Worm (Caenorhabditis elegans): Measurements from ENCODE around the gene T28A11.18.

The T28A11.18 gene

DNA sequence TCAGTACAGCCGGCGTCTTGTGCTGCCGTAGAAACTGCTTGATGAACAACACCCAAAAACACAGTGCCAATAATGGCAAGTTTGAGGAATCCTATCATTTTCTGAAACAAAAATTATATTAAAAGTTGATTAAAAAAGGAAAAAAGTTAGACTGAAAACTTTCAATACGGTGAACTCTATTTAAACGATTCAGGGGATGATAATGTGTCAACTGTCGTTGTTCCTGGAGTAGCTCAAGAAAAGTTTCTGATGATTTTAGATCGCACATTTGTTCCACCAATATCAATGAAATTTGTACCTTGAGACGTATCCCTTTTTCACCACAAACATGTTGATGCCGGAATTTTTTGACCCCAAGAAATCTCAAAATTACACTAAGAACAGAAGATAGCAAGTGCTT, at the start of gene T28A11.18:
Gene T28A11.18 (minus strand): TSS at position 101 of the 400 bp plus-strand sequence.
- no peak for TF ChIP-seq unc-62 (GFP tag; optimal IDR thresholded peaks at IDR 0.05)

DNA sequence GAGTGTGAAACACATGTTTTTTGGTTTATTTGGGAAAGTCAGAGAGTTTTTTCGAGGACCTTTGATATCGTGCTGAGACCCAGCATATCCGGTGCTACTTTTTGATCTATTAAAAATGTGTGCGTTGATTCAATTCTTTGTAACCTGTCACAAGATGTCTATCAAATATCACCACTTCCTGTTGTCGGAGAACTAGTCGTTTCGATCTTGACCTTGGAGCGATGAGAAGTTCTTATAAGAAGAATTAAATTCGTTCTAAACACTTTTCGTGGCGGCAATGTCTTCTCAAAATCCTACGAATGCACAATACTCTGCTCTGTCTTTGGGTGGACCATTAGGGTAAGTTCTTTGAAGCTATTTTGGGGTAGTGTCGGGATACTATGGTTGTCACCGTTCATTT, 48.3 kb upstream of the T28A11.18 start, which contains the start of gene F35F10.1:
Gene F35F10.1 (plus strand): TSS at position 200 of the 400 bp plus-strand sequence.
- no peak for TF ChIP-seq unc-62 (GFP tag; optimal IDR thresholded peaks at IDR 0.05)

DNA sequence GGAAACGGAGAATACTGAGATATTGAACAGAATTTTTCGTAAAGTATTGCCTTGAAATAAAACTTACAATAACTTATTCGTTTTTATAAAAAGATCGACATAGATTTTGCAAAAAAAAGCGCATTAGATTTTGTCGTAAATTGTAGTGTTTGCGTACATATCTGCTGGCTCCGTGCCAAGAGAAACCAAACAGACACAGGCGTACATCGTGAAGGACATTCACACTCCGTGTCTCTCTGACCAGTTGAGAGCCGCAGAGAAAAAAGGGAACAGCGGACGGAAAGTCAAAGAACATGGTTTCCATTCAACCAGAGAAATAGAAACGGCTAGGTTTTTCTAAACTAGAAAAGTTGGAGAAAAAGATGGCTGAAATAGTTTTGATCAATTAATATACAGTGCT, 47.5 kb upstream of the T28A11.18 start, which contains the start of gene arrd-19:
Gene arrd-19 (minus strand): TSS at position 209 of the 400 bp plus-strand sequence.
- TF ChIP-seq unc-62 (GFP tag; optimal IDR thresholded peaks at IDR 0.05): no peak

DNA sequence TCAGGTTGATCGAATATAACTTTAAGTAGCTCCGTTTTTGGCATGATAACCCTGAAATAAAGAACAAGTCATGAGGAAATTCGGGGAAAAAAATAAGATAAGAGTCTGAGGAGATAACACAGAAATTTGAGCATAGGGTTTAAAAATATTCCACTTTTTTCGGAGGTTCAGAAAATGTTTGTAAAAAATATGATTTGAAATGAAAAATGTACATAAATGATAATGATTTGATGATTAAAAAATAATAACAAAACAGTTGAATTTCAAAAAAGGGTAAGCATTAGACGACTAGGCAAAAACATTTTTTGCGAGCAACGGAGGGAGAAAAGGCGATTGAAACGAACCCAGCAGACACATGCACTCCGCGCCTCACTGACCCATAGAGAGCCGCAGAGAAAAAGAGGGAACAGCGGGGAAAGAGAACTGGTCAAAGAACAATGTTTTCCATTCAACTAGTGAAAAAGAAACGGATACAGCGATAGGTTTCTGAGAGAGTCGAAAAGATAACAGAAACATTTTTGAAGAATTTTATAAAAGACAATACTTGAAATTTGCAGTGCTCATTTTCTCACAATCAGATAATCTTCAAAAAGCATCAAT, 44.3 kb upstream of the T28A11.18 start, which contains the start of gene arrd-18:
Gene arrd-18 (minus strand): TSS at position 51 of the 600 bp plus-strand sequence.
- no peak for TF ChIP-seq unc-62 (GFP tag; optimal IDR thresholded peaks at IDR 0.05)

DNA sequence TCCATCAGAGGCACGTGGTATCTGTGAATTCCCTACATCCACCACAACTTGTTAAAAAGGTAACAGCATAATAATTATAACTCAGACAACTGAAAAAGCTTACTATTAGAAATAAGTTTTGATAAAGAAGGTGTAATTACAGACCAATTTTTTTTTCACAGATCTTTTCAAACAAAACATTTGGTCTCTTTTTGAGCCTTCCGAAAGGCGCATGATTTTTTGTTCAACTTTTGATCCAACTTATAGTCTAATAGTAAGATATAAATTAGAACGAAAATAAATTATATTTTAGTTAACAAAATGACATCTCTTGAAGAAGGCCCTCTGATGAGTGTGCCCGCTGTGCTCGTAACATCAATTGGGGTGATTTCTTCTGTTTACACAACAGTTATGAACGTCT, 40.3 kb upstream of the T28A11.18 start, which contains the start of gene srbc-3:
Gene srbc-3 (plus strand): TSS at position 301 of the 400 bp plus-strand sequence.
- TF ChIP-seq unc-62 (GFP tag; optimal IDR thresholded peaks at IDR 0.05): no peak

DNA sequence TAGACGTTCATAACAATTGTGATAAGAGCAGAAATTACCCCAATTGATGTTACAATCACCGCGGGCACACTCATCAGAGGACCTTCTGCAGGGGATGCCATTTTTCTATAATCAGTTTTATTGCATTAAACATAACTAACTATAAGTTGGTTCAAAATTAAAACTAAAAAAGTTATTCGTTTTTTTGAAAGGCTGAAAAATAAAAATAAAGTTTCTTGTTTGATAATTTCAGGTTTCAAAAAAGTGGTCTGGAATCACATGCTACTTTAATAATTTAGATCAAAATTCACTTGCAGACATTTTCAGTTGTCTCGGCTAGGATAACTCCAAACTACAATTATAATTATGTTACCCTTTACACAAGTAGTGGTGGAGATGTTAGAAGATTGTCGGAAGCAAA, 34.0 kb upstream of the T28A11.18 start, which contains the start of gene srbc-1:
Gene srbc-1 (minus strand): TSS at position 101 of the 400 bp plus-strand sequence.
- no peak for TF ChIP-seq unc-62 (GFP tag; optimal IDR thresholded peaks at IDR 0.05)

DNA sequence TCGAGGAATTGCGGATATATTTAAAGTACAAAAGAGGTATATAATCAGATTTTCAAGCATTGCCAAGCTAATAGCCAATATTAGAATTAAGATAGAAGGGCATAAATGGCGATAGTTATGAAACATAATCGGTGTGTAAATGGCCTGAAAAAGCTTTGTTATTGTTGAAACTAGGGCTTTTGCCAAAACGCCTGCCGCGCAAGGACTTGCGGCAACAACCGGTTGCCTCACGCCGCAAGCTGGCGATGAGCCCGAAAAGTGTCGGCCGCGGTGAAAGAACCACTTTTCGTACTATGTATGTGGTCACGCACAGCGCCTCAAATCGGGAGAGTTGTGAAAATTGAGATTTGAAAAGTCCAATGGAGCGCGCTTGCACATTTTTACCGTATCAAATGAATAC, 31.6 kb upstream of the T28A11.18 start:
- TF ChIP-seq unc-62 (GFP tag; optimal IDR thresholded peaks at IDR 0.05): no peak

DNA sequence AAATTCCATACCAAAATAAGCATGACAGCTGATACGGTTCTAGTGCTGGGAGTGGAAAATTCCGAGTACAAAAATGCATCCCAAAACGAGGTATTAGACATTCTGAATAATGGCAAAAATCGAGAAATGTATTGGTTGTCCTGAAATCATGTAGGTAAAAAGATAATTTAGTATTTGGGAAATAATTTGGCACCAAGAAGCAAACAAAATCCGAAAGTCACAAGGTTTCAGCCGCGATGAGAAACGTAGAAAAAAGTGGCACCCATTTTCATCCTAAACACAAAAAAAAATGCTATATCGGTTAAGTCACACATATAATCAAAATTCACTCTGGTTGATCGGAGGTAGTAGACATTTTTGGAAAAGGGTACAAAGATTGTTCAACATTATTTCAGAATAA, 29.9 kb upstream of the T28A11.18 start, which contains the start of gene srx-122:
Gene srx-122 (minus strand): TSS at position 101 of the 400 bp plus-strand sequence.
- TF ChIP-seq unc-62 (GFP tag; optimal IDR thresholded peaks at IDR 0.05): no peak

DNA sequence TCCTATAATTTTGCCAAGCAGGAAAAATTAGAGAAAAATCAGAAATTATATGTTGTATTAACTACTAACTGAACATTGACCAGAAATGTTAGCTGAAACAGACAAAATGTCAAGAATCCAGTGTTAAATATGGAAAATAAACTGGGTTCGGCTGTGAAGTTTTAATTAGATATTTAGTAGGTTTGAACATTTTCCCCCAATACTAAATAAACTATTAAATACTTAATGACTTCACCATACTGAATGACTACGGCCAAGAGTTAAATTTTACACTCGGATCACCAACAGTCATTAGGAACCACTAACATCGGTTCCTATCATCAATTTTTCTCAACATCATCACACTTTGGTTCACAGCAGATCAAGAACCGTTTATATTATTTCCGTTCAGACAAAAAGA, 27.5 kb upstream of the T28A11.18 start:
- TF ChIP-seq unc-62 (GFP tag; optimal IDR thresholded peaks at IDR 0.05): no peak

DNA sequence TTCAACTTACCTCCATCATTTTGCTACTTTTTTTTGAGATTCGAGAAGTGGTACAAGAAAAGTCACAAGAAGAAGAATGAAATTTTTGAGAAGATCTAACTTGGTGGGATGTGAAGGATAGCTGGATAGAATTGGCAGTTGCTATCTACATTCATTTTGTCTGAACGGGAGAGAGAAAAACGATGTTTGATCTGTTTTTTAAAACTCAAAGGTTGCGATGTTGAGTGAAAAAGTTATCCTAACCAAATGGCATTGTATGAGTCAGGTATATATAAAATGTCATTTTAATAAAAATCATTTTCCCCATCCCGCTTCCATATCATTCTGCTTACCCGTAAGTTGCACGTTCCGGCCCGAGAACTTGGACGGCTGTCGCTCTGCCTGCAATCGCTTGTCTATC, 21.4 kb upstream of the T28A11.18 start, which contains the start of gene F35F10.6:
Gene F35F10.6 (minus strand): TSS at position 101 of the 400 bp plus-strand sequence.
- no peak for TF ChIP-seq unc-62 (GFP tag; optimal IDR thresholded peaks at IDR 0.05)

DNA sequence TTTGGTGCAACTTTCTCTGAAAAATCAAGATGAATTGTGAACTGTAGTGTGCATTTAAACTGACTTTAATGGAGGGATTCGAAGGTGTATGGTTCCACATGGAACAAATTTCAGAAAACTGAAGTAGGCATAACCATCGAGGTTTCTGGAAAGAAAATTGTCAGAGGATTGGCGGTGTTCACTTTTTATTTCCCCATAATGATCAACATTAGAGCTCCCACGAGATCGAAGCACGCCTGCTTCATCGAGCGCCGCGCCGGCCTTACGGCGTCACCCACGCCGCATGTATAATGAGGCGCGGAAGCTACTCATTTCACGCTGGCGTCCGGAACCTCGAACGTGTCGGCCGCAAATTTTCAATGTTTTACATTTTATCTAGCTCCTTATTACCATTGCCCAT, 20.3 kb upstream of the T28A11.18 start:
- TF ChIP-seq unc-62 (GFP tag; optimal IDR thresholded peaks at IDR 0.05): no peak

DNA sequence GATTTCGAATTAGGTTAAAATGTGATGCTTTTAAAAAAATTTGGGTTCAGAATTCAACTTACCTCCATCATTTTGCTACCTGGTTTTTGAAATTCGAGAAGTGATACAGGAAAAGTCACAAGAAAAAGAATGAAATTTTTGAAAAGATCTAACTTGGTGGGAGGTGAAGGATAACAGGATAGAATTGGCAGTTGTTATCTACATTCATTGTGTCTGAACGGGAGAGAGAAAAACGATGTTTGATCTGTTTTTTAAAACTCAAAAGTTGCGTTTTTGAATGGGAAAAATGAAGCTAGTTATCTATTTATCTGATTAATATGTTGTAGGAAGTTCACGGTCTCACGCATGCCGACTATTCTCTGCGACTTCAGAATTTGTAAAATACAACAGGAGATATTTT, 19.5 kb upstream of the T28A11.18 start, which contains the start of gene F35F10.7:
Gene F35F10.7 (minus strand): TSS at position 101 of the 400 bp plus-strand sequence.
- TF ChIP-seq unc-62 (GFP tag; optimal IDR thresholded peaks at IDR 0.05): no peak

DNA sequence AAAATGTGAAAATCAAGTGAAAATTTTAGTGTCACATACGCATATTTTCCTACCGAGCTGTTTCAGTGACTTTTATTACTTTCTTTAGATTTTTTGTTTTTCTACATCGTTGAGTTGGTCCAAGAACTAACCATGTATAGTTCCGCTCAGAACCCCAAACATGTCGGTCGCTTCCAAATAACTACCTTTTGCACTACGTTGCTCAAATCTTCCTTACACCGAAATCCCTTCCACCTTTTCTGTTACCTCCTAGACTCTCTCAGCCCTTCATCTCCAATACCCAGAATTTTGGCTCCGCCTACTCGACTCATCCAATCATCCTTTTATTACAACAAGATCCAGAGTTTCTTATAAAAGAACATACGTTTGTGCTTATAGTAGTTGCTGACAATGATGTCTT, 16.8 kb upstream of the T28A11.18 start, which contains the start of gene F35F10.5:
Gene F35F10.5 (plus strand): TSS at position 301 of the 400 bp plus-strand sequence.
- TF ChIP-seq unc-62 (GFP tag; optimal IDR thresholded peaks at IDR 0.05): no peak

DNA sequence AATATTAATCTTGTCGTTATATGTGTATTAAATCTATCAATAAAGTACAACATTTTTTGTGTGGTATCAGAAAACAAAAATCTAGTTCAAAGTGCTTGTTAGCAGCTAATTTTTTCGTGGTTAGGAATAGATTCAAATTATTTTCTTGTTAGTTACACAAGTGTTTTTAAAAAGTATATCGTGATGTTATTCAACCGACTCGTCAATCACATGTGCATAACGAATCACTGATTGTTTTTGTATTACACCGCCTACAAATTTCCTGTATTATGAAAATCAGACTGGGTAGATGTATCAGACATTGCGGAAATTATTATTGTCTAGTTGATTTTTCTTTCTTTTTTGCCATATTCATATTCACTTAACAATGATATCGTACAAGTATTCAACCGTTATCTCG, 15.1 kb upstream of the T28A11.18 start, which contains the start of gene str-64:
Gene str-64 (plus strand): TSS at position 301 of the 400 bp plus-strand sequence.
- no peak for TF ChIP-seq unc-62 (GFP tag; optimal IDR thresholded peaks at IDR 0.05)

DNA sequence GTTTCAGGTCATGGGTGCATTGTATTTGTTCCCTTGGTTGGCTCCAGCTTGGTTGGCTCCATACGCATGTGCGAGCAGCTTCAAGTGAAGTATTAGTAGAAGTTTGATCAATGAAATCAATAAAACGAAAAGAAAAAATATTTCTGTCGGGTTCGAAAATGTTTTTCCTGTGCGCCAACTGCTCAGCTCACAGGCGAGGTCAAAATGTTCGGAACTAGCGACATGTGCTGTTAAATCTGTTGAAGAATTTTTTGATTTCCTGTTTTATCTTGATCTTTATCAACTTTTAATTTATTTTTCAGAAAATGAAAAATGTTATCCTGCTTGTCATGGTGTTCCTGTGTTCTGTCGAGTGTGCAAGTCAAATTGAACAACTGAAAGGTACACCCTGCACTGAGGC, 13.7 kb upstream of the T28A11.18 start, which contains the start of gene T28A11.25:
Gene T28A11.25 (plus strand): TSS at position 301 of the 400 bp plus-strand sequence.
- no peak for TF ChIP-seq unc-62 (GFP tag; optimal IDR thresholded peaks at IDR 0.05)

DNA sequence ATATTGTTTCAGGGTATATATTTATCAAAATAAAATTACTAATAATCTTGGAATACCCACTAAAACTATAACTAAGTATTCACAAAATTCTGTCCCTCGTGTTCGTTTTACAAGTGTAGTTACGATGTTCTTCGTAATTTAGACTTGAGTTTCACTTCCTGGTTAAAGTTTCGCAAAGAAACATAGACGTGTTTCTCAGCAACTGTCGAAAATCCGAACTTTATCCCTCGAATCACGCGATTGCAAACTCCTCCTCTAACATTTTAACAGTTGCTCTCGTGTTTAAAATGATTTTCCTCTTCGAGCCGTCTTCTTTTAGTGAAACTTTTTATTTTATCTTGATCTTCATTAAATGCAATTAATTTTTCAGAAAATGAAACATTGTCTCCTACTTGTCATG, 12.2 kb upstream of the T28A11.18 start, which contains the start of gene T28A11.2:
Gene T28A11.2 (plus strand): TSS at position 371 of the 400 bp plus-strand sequence.
- TF ChIP-seq unc-62 (GFP tag; optimal IDR thresholded peaks at IDR 0.05): no peak

DNA sequence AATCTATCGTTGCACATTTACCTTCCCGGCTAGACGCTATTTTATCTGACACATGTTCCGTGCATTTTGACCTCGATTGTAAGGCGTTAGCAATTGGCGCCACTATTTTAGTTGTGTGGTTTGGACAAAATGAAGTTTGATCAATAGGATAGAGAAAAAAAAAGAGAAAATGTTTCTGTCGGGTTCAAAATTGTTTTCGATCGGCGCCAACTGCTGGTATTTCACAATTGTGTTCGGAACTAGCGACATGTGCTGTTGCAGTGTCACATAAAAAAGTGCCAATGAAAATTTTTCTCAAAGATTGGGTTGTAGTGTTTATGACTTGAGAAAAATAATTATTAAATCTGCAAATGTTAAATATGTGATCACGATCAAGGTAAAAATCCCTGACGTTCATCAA, 11.3 kb upstream of the T28A11.18 start:
- TF ChIP-seq unc-62 (GFP tag; optimal IDR thresholded peaks at IDR 0.05): no peak
